Worm (Caenorhabditis elegans) whole organism, L3 larva: Measurements from ENCODE around the gene C13B9.2.

Experiments used
- R02D3.7 ChIP-seq: fragments of 150-350 bp; optimal IDR thresholded peaks from 2 replicates; lab custom pipeline; 2014; ENCODE audit warnings: missing biosample characterization, missing genetic modification characterization
- ZK546.5 ChIP-seq: sonication (generic microtip); optimal IDR thresholded peaks from 2 replicates; lab custom pipeline; 2017; ENCODE audit warnings: missing biosample characterization, missing genetic modification characterization
- ama-1 ChIP-seq: fragments of 150-350 bp; optimal IDR thresholded peaks from 2 replicates; lab custom pipeline; 2018
- ceh-16 ChIP-seq: sonication (generic microtip); optimal IDR thresholded peaks from 2 replicates; lab custom pipeline; 2017; ENCODE audit warnings: missing biosample characterization, missing genetic modification characterization
- ceh-28 ChIP-seq: fragments of 150-350 bp; optimal IDR thresholded peaks from 2 replicates; lab custom pipeline; 2014; ENCODE audit warnings: missing biosample characterization, missing genetic modification reagents, missing genetic modification characterization
- ceh-82 ChIP-seq: fragments of 150-350 bp; optimal IDR thresholded peaks from 2 replicates; lab custom pipeline; 2014; ENCODE audit warnings: missing biosample characterization, missing genetic modification characterization
- ceh-9 ChIP-seq: sonication (generic microtip); optimal IDR thresholded peaks from 2 replicates; lab custom pipeline; 2018; ENCODE audit warnings: missing biosample characterization, missing genetic modification characterization
- daf-12 ChIP-seq: fragments of 150-350 bp; optimal IDR thresholded peaks from 2 replicates; lab custom pipeline; 2014; ENCODE audit warnings: missing biosample characterization, missing genetic modification reagents, missing genetic modification characterization
- egl-27 ChIP-seq: sonication (generic microtip); optimal IDR thresholded peaks from 4 replicates; lab custom pipeline; 2017; ENCODE audit warnings: missing biosample characterization, missing genetic modification reagents, missing genetic modification characterization
- egl-5 ChIP-seq: fragments of 150-350 bp; optimal IDR thresholded peaks from 2 replicates; lab custom pipeline; 2017; ENCODE audit warnings: missing biosample characterization, missing genetic modification reagents, missing genetic modification characterization, inconsistent platforms
- elt-2 ChIP-seq: sonication (generic microtip); optimal IDR thresholded peaks from 2 replicates; lab custom pipeline; 2016; ENCODE audit warnings: missing genetic modification reagents, mild to moderate bottlenecking, missing genetic modification characterization, missing compliant biosample characterization
- eor-1 ChIP-seq, 2 experiments: fragments of 150-350 bp; optimal IDR thresholded peaks; 2 replicates each; lab custom pipeline; 2014 to 2018; ENCODE audit warnings: missing biosample characterization in 2 of 2, missing genetic modification characterization in 2 of 2
- fkh-10 ChIP-seq: sonication (generic microtip); optimal IDR thresholded peaks from 2 replicates; lab custom pipeline; 2017; ENCODE audit warnings: missing biosample characterization, missing genetic modification reagents, missing genetic modification characterization
- fkh-2 ChIP-seq: fragments of 150-350 bp; optimal IDR thresholded peaks from 2 replicates; lab custom pipeline; 2014; ENCODE audit warnings: missing biosample characterization, missing genetic modification reagents, missing genetic modification characterization
- fos-1 ChIP-seq: fragments of 150-350 bp; optimal IDR thresholded peaks from 2 replicates; lab custom pipeline; 2014; ENCODE audit warnings: missing biosample characterization, missing genetic modification characterization
- hmg-11 ChIP-seq: sonication (generic microtip); optimal IDR thresholded peaks from 2 replicates; lab custom pipeline; 2016; ENCODE audit warnings: missing genetic modification characterization, missing compliant biosample characterization
- jun-1 ChIP-seq: fragments of 150-350 bp; optimal IDR thresholded peaks from 2 replicates; lab custom pipeline; 2014; ENCODE audit warnings: missing biosample characterization, missing genetic modification reagents, missing genetic modification characterization
- lin-15B ChIP-seq: fragments of 150-350 bp; optimal IDR thresholded peaks from 2 replicates; lab custom pipeline; 2014; ENCODE audit warnings: missing biosample characterization, missing genetic modification characterization
- lin-39 ChIP-seq: fragments of 150-350 bp; optimal IDR thresholded peaks from 2 replicates; lab custom pipeline; 2018; ENCODE audit warnings: missing biosample characterization, missing genetic modification reagents, missing genetic modification characterization
- lsy-12 ChIP-seq: sonication (generic microtip); optimal IDR thresholded peaks from 2 replicates; lab custom pipeline; 2016; ENCODE audit warnings: mild to moderate bottlenecking, missing genetic modification characterization, missing compliant biosample characterization
- mml-1 ChIP-seq: fragments of 150-350 bp; sonication (generic microtip); optimal IDR thresholded peaks from 3 replicates; lab custom pipeline; 2014; ENCODE audit warnings: missing biosample characterization, missing genetic modification characterization
- nfya-1 ChIP-seq: sonication (generic microtip); optimal IDR thresholded peaks from 2 replicates; lab custom pipeline; 2017; ENCODE audit warnings: missing genetic modification characterization, mild to moderate bottlenecking, missing compliant biosample characterization, antibody characterized with exemption, moderate library complexity; ENCODE audit not compliant: insufficient read depth
- nhr-11 ChIP-seq: fragments of 150-350 bp; optimal IDR thresholded peaks from 2 replicates; lab custom pipeline; 2014; ENCODE audit warnings: missing biosample characterization, missing genetic modification characterization
- nhr-12 ChIP-seq: fragments of 150-350 bp; optimal IDR thresholded peaks from 2 replicates; lab custom pipeline; 2014; ENCODE audit warnings: missing biosample characterization, missing genetic modification characterization
- nhr-237 ChIP-seq: fragments of 150-350 bp; optimal IDR thresholded peaks from 2 replicates; lab custom pipeline; 2014; ENCODE audit warnings: missing biosample characterization, missing genetic modification characterization
- nhr-25 ChIP-seq: sonication (generic microtip); optimal IDR thresholded peaks from 2 replicates; lab custom pipeline; 2017; ENCODE audit warnings: missing biosample characterization, missing genetic modification characterization
- nhr-28 ChIP-seq: fragments of 150-350 bp; optimal IDR thresholded peaks from 2 replicates; lab custom pipeline; 2014; ENCODE audit warnings: missing biosample characterization, missing genetic modification characterization
- nhr-67 ChIP-seq: fragments of 150-350 bp; optimal IDR thresholded peaks from 2 replicates; lab custom pipeline; 2014; ENCODE audit warnings: missing biosample characterization, missing genetic modification characterization
- nhr-76 ChIP-seq: fragments of 150-350 bp; sonication (generic microtip); optimal IDR thresholded peaks from 5 replicates; lab custom pipeline; 2014; ENCODE audit warnings: missing biosample characterization, missing genetic modification characterization
- pha-4 ChIP-seq: fragments of 150-350 bp; optimal IDR thresholded peaks from 2 replicates; lab custom pipeline; 2014; ENCODE audit warnings: missing biosample characterization, missing genetic modification reagents, missing genetic modification characterization
- pqm-1 ChIP-seq: fragments of 150-350 bp; optimal IDR thresholded peaks from 2 replicates; lab custom pipeline; 2017; ENCODE audit warnings: missing biosample characterization, missing genetic modification characterization, inconsistent platforms
- sea-2 ChIP-seq: fragments of 150-350 bp; sonication (generic microtip); optimal IDR thresholded peaks from 4 replicates; lab custom pipeline; 2014; ENCODE audit warnings: missing biosample characterization, missing genetic modification reagents, missing genetic modification characterization
- unc-39 ChIP-seq: sonication (generic microtip); optimal IDR thresholded peaks from 4 replicates; lab custom pipeline; 2017; ENCODE audit warnings: missing biosample characterization, missing genetic modification characterization
- unc-62 ChIP-seq: fragments of 150-350 bp; sonication (generic microtip); optimal IDR thresholded peaks from 4 replicates; lab custom pipeline; 2014; ENCODE audit warnings: missing biosample characterization, missing genetic modification reagents, missing genetic modification characterization
- zag-1 ChIP-seq: fragments of 150-350 bp; optimal IDR thresholded peaks from 2 replicates; lab custom pipeline; 2014; ENCODE audit warnings: missing biosample characterization, missing genetic modification characterization
- ztf-11 ChIP-seq: fragments of 150-350 bp; optimal IDR thresholded peaks from 2 replicates; lab custom pipeline; 2014; ENCODE audit warnings: missing biosample characterization, missing genetic modification characterization
- ztf-4 ChIP-seq: fragments of 150-350 bp; optimal IDR thresholded peaks from 2 replicates; lab custom pipeline; 2014; ENCODE audit warnings: missing biosample characterization, missing genetic modification characterization

The C13B9.2 gene

ce11 chrIII:6619952-6620351 lies at the start of gene C13B9.2:
Gene C13B9.2 (plus strand): TSS chrIII:6620252.
- TF ChIP-seq daf-12 (tag; lab: Kevin White, UChicago): no peak
- TF ChIP-seq ceh-16 (tag; lab: Kevin White, UChicago): no peak
- no peak for TF ChIP-seq nhr-76 (tag; lab: Kevin White, UChicago)
- TF ChIP-seq nhr-12 (tag; lab: Kevin White, UChicago): no peak
- TF ChIP-seq elt-2: no peak
- no peak for TF ChIP-seq ceh-82 (tag; lab: Kevin White, UChicago)
- TF ChIP-seq ZK546.5 (tag; lab: Kevin White, UChicago): no peak
- TF ChIP-seq fkh-2 (tag; lab: Kevin White, UChicago): no peak
- TF ChIP-seq zag-1 (tag; lab: Kevin White, UChicago): no peak
- TF ChIP-seq unc-39 (tag; lab: Kevin White, UChicago): no peak
- TF ChIP-seq nhr-67 (tag; lab: Kevin White, UChicago): no peak

DNA sequence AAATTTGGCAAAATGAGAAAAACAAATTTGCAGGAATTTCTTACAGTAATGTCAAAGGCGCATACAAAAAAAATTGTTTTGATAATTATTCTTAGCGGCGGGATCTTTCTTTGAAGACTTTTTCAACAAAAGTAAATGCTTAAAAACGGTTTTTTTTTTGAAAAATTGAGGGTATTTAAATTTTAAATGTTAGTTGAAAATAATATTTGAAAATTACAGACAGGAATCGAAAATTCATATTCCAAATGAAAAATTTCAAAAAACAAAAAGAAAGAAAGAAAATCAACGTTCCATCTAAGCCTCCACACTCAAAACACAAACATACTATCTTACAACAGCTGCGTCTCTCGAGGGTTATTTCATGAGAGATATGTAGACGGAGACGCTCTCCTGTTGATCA lies 42.9 kb upstream of the C13B9.2 start:
- TF ChIP-seq jun-1: no peak
- no peak for TF ChIP-seq nhr-11 (tag; lab: Kevin White, UChicago)
- no peak for TF ChIP-seq ceh-82 (tag; lab: Kevin White, UChicago)
- no peak for TF ChIP-seq eor-1 (tag; optimal IDR thresholded peaks at IDR 0.05; lab: Kevin White, UChicago)
- no peak for TF ChIP-seq egl-27 (tag; lab: Kevin White, UChicago)
- TF ChIP-seq daf-12 (tag; lab: Kevin White, UChicago): no peak
- TF ChIP-seq fkh-10 (GFP tag; lab: Kevin White, UChicago): no peak
- no peak for TF ChIP-seq nhr-67 (tag; lab: Kevin White, UChicago)
- TF ChIP-seq ztf-11 (tag; lab: Kevin White, UChicago): no peak
- TF ChIP-seq ama-1 (lab: Kevin White, UChicago): no peak

DNA sequence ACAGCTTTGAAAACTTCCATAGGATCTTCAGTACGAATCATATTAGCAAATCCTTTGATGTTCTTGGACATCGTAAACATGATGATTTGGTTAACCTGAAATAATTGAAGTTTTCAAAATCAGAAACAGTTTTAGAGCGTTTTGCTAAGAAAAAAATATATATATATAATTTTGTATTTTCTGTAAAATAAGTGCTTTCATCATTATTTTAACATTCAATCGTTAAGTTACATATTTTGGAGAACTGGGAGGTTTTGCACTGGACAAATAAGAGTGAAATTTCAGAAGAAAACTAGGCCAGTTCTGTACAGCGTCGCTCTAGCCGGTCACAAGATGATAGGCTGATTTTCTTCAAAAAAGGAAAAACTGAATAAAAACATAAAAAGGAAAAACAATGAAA lies 41.5 kb upstream of the C13B9.2 start, which contains the start of gene F27B3.6:
Gene F27B3.6, minus strand, starts transcription at position 101 of the 400 bp plus-strand sequence.
- TF ChIP-seq pqm-1 (tag; lab: Kevin White, UChicago) (no peak), pha-4 (tag; lab: Kevin White, UChicago) (no peak), lin-15B (tag; lab: Kevin White, UChicago) (no peak), nhr-11 (tag; lab: Kevin White, UChicago) (no peak), ZK546.5 (tag; lab: Kevin White, UChicago) (no peak), ceh-82 (tag; lab: Kevin White, UChicago) (no peak), R02D3.7 (tag; lab: Kevin White, UChicago) (no peak), ama-1 (lab: Kevin White, UChicago) (no peak), nhr-25 (no peak), ceh-16 (tag; lab: Kevin White, UChicago) (no peak), egl-5 (tag; lab: Kevin White, UChicago) (no peak), sea-2 (no peak), unc-62 (GFP tag; lab: Kevin White, UChicago) (no peak), jun-1 (no peak), nhr-76 (tag; lab: Kevin White, UChicago) (no peak), elt-2 (no peak)

- no peak for TF ChIP-seq nhr-12 (tag; lab: Kevin White, UChicago)
- no peak for TF ChIP-seq ceh-28 (tag; lab: Kevin White, UChicago)
- no peak for TF ChIP-seq nhr-28 (tag; lab: Kevin White, UChicago)
- TF ChIP-seq nhr-76 (tag; lab: Kevin White, UChicago): no peak
- TF ChIP-seq nhr-25: no peak
- TF ChIP-seq egl-5 (tag; lab: Kevin White, UChicago): no peak
- TF ChIP-seq mml-1 (tag; lab: Kevin White, UChicago): no peak
- no peak for TF ChIP-seq nfya-1 (tag; lab: Kevin White, UChicago)
- no peak for TF ChIP-seq lsy-12
- no peak for TF ChIP-seq nhr-237 (tag; lab: Kevin White, UChicago)
- TF ChIP-seq ztf-4 (tag; lab: Kevin White, UChicago): no peak
- no peak for TF ChIP-seq fkh-2 (tag; lab: Kevin White, UChicago)
- TF ChIP-seq nhr-67 (tag; lab: Kevin White, UChicago): no peak
- no peak for TF ChIP-seq hmg-11 (tag; lab: Kevin White, UChicago)
- TF ChIP-seq ceh-9 (tag; lab: Kevin White, UChicago): no peak
- TF ChIP-seq fos-1: no peak
- TF ChIP-seq ama-1 (lab: Kevin White, UChicago): no peak
- TF ChIP-seq lin-39: no peak
Observed at ce11 chrIII:6579398-6579797, 40.7 kb upstream of the C13B9.2 start, which contains the start of gene F27B3.8. Gene F27B3.8 (plus strand): TSS chrIII:6579698.
